Worm (Caenorhabditis elegans) whole organism, L2 larva: ENCODE results near the gene F40G9.6.
A peak's percentile ranks its signal among the peaks of the same experiment; 100 is the strongest.

ENCODE experiments used
- alr-1 ChIP-seq: fragments of 150-350 bp; optimal IDR thresholded peaks from 2 replicates; lab custom pipeline; 2014; ENCODE audit warnings: missing biosample characterization, missing genetic modification characterization
- aly-2 ChIP-seq: fragments of 150-350 bp; optimal IDR thresholded peaks from 2 replicates; lab custom pipeline; 2014; ENCODE audit warnings: missing biosample characterization, missing genetic modification characterization
- blmp-1 ChIP-seq: sonication (generic microtip); optimal IDR thresholded peaks from 2 replicates; lab custom pipeline; 2017; ENCODE audit warnings: missing genetic modification characterization, mild to moderate bottlenecking, missing compliant biosample characterization, antibody characterized with exemption, moderate library complexity; ENCODE audit not compliant: insufficient read depth
- lsy-2 ChIP-seq, 2 experiments: fragments of 150-350 bp in 1 of 2; sonication (generic microtip) in 1 of 2; optimal IDR thresholded peaks; 2 replicates each; lab custom pipeline; 2014 to 2017; ENCODE audit warnings: missing biosample characterization in 2 of 2, missing genetic modification characterization in 2 of 2
- mdl-1 ChIP-seq, 2 experiments: fragments of 150-350 bp in 1 of 2; sonication (generic microtip) in 1 of 2; optimal IDR thresholded peaks; 2 replicates each; lab custom pipeline; 2017; ENCODE audit warnings: missing biosample characterization in 2 of 2, missing genetic modification characterization in 2 of 2
- nhr-77 ChIP-seq: fragments of 150-350 bp; optimal IDR thresholded peaks from 2 replicates; lab custom pipeline; 2014; ENCODE audit warnings: missing biosample characterization, missing genetic modification characterization
- snpc-4 ChIP-seq: fragments of 150-350 bp; optimal IDR thresholded peaks from 2 replicates; lab custom pipeline; 2014; ENCODE audit warnings: missing biosample characterization, missing genetic modification characterization
- unc-62 ChIP-seq: fragments of 150-350 bp; optimal IDR thresholded peaks from 2 replicates; lab custom pipeline; 2014; ENCODE audit warnings: missing biosample characterization, missing genetic modification reagents, missing genetic modification characterization
- zag-1 ChIP-seq: fragments of 150-350 bp; optimal IDR thresholded peaks from 2 replicates; lab custom pipeline; 2014; ENCODE audit warnings: missing biosample characterization, missing genetic modification characterization
- ztf-4 ChIP-seq: fragments of 150-350 bp; optimal IDR thresholded peaks from 2 replicates; lab custom pipeline; 2014; ENCODE audit warnings: missing biosample characterization, missing genetic modification characterization

- TF ChIP-seq ztf-4 (tag; lab: Kevin White, UChicago) (no peak), alr-1 (tag; lab: Kevin White, UChicago) (no peak), lsy-2 (tag; optimal IDR thresholded peaks at IDR 0.05; lab: Kevin White, UChicago) (peak in 1 of 2 experiments; percentile 75), nhr-77 (no peak), mdl-1 (tag; optimal IDR thresholded peaks at IDR 0.05; lab: Kevin White, UChicago) (no peak), zag-1 (peak; percentile 19), snpc-4 (no peak), blmp-1 (tag; lab: Kevin White, UChicago) (no peak), unc-62 (GFP tag; lab: Kevin White, UChicago) (no peak), aly-2 (no peak)
Observed at ce11 chrIII:131627-132026, 47.7 kb upstream of the F40G9.6 start.
